Fruit fly (Drosophila melanogaster) whole organism, embryonic: ENCODE measurements around the gene CG7685.
A peak's percentile ranks its signal among the peaks of the same experiment; 100 is the strongest.

Source experiments
- Atf-2 ChIP-seq: fragments of 200-800 bp; sonication (Bioruptor generic); optimal IDR thresholded peaks from 2 replicates; lab custom pipeline; 2016; ENCODE audit warnings: missing biosample characterization, missing genetic modification characterization
- Bdp1 ChIP-seq: fragments of 200-800 bp; sonication (Bioruptor generic); optimal IDR thresholded peaks from 3 replicates; lab custom pipeline; 2016; ENCODE audit warnings: missing biosample characterization, missing genetic modification characterization
- Blimp-1 ChIP-seq: fragments of 200-800 bp; sonication (Bioruptor generic); optimal IDR thresholded peaks from 3 replicates; lab custom pipeline; 2018; ENCODE audit warnings: missing biosample characterization, missing genetic modification characterization, mild to moderate bottlenecking, moderate library complexity, missing genetic modification reagents
- CG10267 ChIP-seq: fragments of 200-800 bp; sonication (Bioruptor generic); optimal IDR thresholded peaks from 2 replicates; lab custom pipeline; 2018; ENCODE audit warnings: missing biosample characterization, mild to moderate bottlenecking, missing genetic modification characterization, moderate library complexity
- CG10321 ChIP-seq: fragments of 200-800 bp; sonication (Bioruptor generic); IDR thresholded peaks from 2 replicates; pipeline ENCODE4 v1.3.6; 2022; ENCODE audit warnings: missing biosample characterization, missing genetic modification characterization
- CG10654 ChIP-seq: fragments of 200-800 bp; sonication (Bioruptor generic); optimal IDR thresholded peaks from 2 replicates; lab custom pipeline; 2016; ENCODE audit warnings: missing biosample characterization, missing genetic modification characterization
- CG10959 ChIP-seq: fragments of 200-800 bp; sonication (Bioruptor generic); IDR thresholded peaks from 2 replicates; pipeline ENCODE4 v1.3.6; 2022; ENCODE audit warnings: missing biosample characterization, missing genetic modification characterization
- CG12299 ChIP-seq: fragments of 200-800 bp; sonication (Bioruptor generic); optimal IDR thresholded peaks from 2 replicates; lab custom pipeline; 2018; ENCODE audit warnings: missing biosample characterization, mild to moderate bottlenecking, missing genetic modification characterization
- CG12744 ChIP-seq: fragments of 200-800 bp; sonication (Bioruptor generic); optimal IDR thresholded peaks from 2 replicates; lab custom pipeline; 2016; ENCODE audit warnings: missing biosample characterization, missing genetic modification characterization
- CG13624 ChIP-seq: fragments of 200-800 bp; sonication (Bioruptor generic); optimal IDR thresholded peaks from 2 replicates; lab custom pipeline; 2016; ENCODE audit warnings: missing biosample characterization, missing genetic modification characterization
- CG15011 ChIP-seq: fragments of 200-800 bp; sonication (Bioruptor generic); optimal IDR thresholded peaks from 3 replicates; lab custom pipeline; 2018; ENCODE audit warnings: missing biosample characterization, mild to moderate bottlenecking, missing genetic modification characterization
- CG16813 ChIP-seq: fragments of 200-800 bp; sonication (Bioruptor generic); IDR thresholded peaks from 3 replicates; pipeline ENCODE4 v1.3.6; 2022; ENCODE audit warnings: missing biosample characterization, missing genetic modification characterization; ENCODE audit not compliant: partially characterized antibody
- CG17568 ChIP-seq: fragments of 200-800 bp; sonication (Bioruptor generic); optimal IDR thresholded peaks from 2 replicates; lab custom pipeline; 2018; ENCODE audit warnings: missing biosample characterization, mild to moderate bottlenecking, missing genetic modification characterization, moderate library complexity
- CG17802 ChIP-seq: fragments of 200-800 bp; sonication (Bioruptor generic); optimal IDR thresholded peaks from 2 replicates; lab custom pipeline; 2018; ENCODE audit warnings: missing biosample characterization, mild to moderate bottlenecking, missing genetic modification characterization, moderate library complexity
- CG18011 ChIP-seq: fragments of 200-800 bp; sonication (Bioruptor generic); optimal IDR thresholded peaks from 2 replicates; lab custom pipeline; 2017; ENCODE audit warnings: missing biosample characterization, missing genetic modification characterization, mild to moderate bottlenecking, moderate library complexity, missing genotype
- CG18599 ChIP-seq: fragments of 200-800 bp; sonication (Bioruptor generic); optimal IDR thresholded peaks from 3 replicates; lab custom pipeline; 2017; ENCODE audit warnings: missing biosample characterization, missing genetic modification characterization, mild to moderate bottlenecking, moderate library complexity, missing genetic modification reagents
- CG18619 ChIP-seq: fragments of 200-800 bp; sonication (Bioruptor generic); optimal IDR thresholded peaks from 3 replicates; lab custom pipeline; 2017; ENCODE audit warnings: missing biosample characterization, mild to moderate bottlenecking, missing genetic modification characterization
- CG2129 ChIP-seq: fragments of 200-800 bp; sonication (Bioruptor generic); IDR thresholded peaks from 2 replicates; pipeline ENCODE4 v1.3.6; 2022; ENCODE audit warnings: missing biosample characterization, missing genetic modification characterization; ENCODE audit not compliant: partially characterized antibody
- CG31441 ChIP-seq: fragments of 200-800 bp; sonication (Bioruptor generic); IDR thresholded peaks from 2 replicates; pipeline ENCODE4 v1.3.6; 2022; ENCODE audit warnings: missing biosample characterization, missing genetic modification characterization
- CG34422 ChIP-seq: fragments of 200-800 bp; sonication (Bioruptor generic); IDR thresholded peaks from 3 replicates; pipeline ENCODE4 v1.3.6; 2022; ENCODE audit warnings: missing biosample characterization, missing genetic modification characterization
- CG4282 ChIP-seq: fragments of 200-800 bp; sonication (Bioruptor generic); optimal IDR thresholded peaks from 2 replicates; lab custom pipeline; 2016; ENCODE audit warnings: missing biosample characterization, missing genetic modification characterization
- CG4730 ChIP-seq: fragments of 200-800 bp; sonication (Bioruptor generic); IDR thresholded peaks from 2 replicates; pipeline ENCODE4 v1.3.6; 2022; ENCODE audit warnings: missing biosample characterization, missing genetic modification characterization
- CG6791 ChIP-seq: fragments of 200-800 bp; sonication (Bioruptor generic); IDR thresholded peaks from 3 replicates; pipeline ENCODE4 v1.3.6; 2022; ENCODE audit warnings: missing biosample characterization, missing genetic modification characterization; ENCODE audit not compliant: partially characterized antibody
- CG6854 ChIP-seq: fragments of 200-800 bp; sonication (Bioruptor generic); optimal IDR thresholded peaks from 3 replicates; lab custom pipeline; 2017; ENCODE audit warnings: missing biosample characterization, mild to moderate bottlenecking, missing genetic modification characterization
- CG9609 ChIP-seq: fragments of 200-800 bp; sonication (Bioruptor generic); optimal IDR thresholded peaks from 3 replicates; lab custom pipeline; 2016; ENCODE audit warnings: missing biosample characterization, missing genetic modification characterization
- Camta ChIP-seq: fragments of 200-800 bp; sonication (Bioruptor generic); optimal IDR thresholded peaks from 2 replicates; lab custom pipeline; 2016; ENCODE audit warnings: missing biosample characterization, missing genetic modification characterization
- Dip3 ChIP-seq: fragments of 200-800 bp; sonication (Bioruptor generic); optimal IDR thresholded peaks from 3 replicates; lab custom pipeline; 2016; ENCODE audit warnings: missing biosample characterization, missing genetic modification characterization
- Lhr ChIP-seq: fragments of 200-800 bp; sonication (Bioruptor generic); optimal IDR thresholded peaks from 3 replicates; lab custom pipeline; 2017; ENCODE audit warnings: mild to moderate bottlenecking, missing biosample characterization, missing genetic modification reagents, missing genetic modification characterization
- Mad ChIP-seq: fragments of 200-800 bp; sonication (Bioruptor generic); optimal IDR thresholded peaks from 2 replicates; lab custom pipeline; 2016; ENCODE audit warnings: missing biosample characterization, missing genetic modification characterization
- Pdp1 ChIP-seq, 2 experiments: fragments of 200-800 bp; sonication (Bioruptor generic); optimal IDR thresholded peaks; 3 replicates each; lab custom pipeline; 2016; ENCODE audit warnings: missing biosample characterization in 2 of 2, missing genetic modification characterization in 2 of 2, mild to moderate bottlenecking in 1 of 2, moderate library complexity in 1 of 2
- Stat92E ChIP-seq, 3 experiments: fragments of >200 bp in 2 of 3; fragments of 200-800 bp in 1 of 3; sonication (Bioruptor generic) in 1 of 3; optimal IDR thresholded peaks; 2 replicates each; lab custom pipeline; 2017 to 2019; ENCODE audit warnings: missing biosample characterization in 3 of 3, missing genetic modification characterization in 3 of 3, mild to moderate bottlenecking in 1 of 3, moderate library complexity in 1 of 3
- TFAM ChIP-seq: fragments of 200-800 bp; sonication (Bioruptor generic); optimal IDR thresholded peaks from 2 replicates; lab custom pipeline; 2017; ENCODE audit warnings: missing biosample characterization, missing genetic modification characterization, inconsistent platforms
- ap ChIP-seq: fragments of 200-800 bp; sonication (Bioruptor generic); IDR thresholded peaks from 2 replicates; pipeline ENCODE4 v1.3.6; 2022; ENCODE audit warnings: missing biosample characterization, missing genetic modification characterization
- ase ChIP-seq: fragments of 200-800 bp; sonication (Bioruptor generic); IDR thresholded peaks from 3 replicates; pipeline ENCODE4 v1.3.6; 2022; ENCODE audit warnings: missing biosample characterization, missing genetic modification characterization
- ash1 ChIP-seq: fragments of 200-800 bp; sonication (Bioruptor generic); optimal IDR thresholded peaks from 2 replicates; lab custom pipeline; 2018; ENCODE audit warnings: missing biosample characterization, mild to moderate bottlenecking, missing genetic modification characterization
- corto ChIP-seq: fragments of 200-800 bp; sonication (Bioruptor generic); optimal IDR thresholded peaks from 2 replicates; lab custom pipeline; 2016; ENCODE audit warnings: missing biosample characterization, mild to moderate bottlenecking, missing genetic modification characterization, moderate library complexity
- dan ChIP-seq: fragments of 200-800 bp; sonication (Bioruptor generic); IDR thresholded peaks from 2 replicates; pipeline ENCODE4 v1.3.6; 2022; ENCODE audit warnings: missing biosample characterization, missing genetic modification characterization
- ems ChIP-seq: fragments of 200-800 bp; sonication (Bioruptor generic); optimal IDR thresholded peaks from 3 replicates; lab custom pipeline; 2016; ENCODE audit warnings: missing biosample characterization, missing genetic modification characterization
- fd64A ChIP-seq: fragments of 200-800 bp; sonication (Bioruptor generic); optimal IDR thresholded peaks from 3 replicates; lab custom pipeline; 2018; ENCODE audit warnings: missing biosample characterization, mild to moderate bottlenecking, missing genetic modification characterization
- grau ChIP-seq: fragments of 200-800 bp; optimal IDR thresholded peaks from 3 replicates; lab custom pipeline; 2019; ENCODE audit warnings: missing biosample characterization, mild to moderate bottlenecking, missing genetic modification characterization, moderate library complexity
- klu ChIP-seq: fragments of 200-800 bp; sonication (Bioruptor generic); IDR thresholded peaks from 2 replicates; pipeline ENCODE4 v1.3.6; 2022; ENCODE audit warnings: missing biosample characterization, missing genetic modification characterization
- luna ChIP-seq: fragments of 200-800 bp; sonication (Bioruptor generic); optimal IDR thresholded peaks from 2 replicates; lab custom pipeline; 2016; ENCODE audit warnings: missing biosample characterization, missing genetic modification characterization
- nmo ChIP-seq: fragments of 200-800 bp; sonication (Bioruptor generic); optimal IDR thresholded peaks from 2 replicates; lab custom pipeline; 2018; ENCODE audit warnings: missing biosample characterization, mild to moderate bottlenecking, missing genetic modification characterization, moderate library complexity
- pan ChIP-seq, 4 experiments: fragments of >200 bp in 3 of 4; fragments of 200-800 bp in 1 of 4; sonication (Bioruptor generic) in 1 of 4; optimal IDR thresholded peaks in 3 of 4; IDR thresholded peaks in 1 of 4; 2 replicates each; pipeline versions ENCODE4 v1.3.6 to Lab custom; 2017 to 2022; ENCODE audit warnings: missing biosample characterization in 2 of 4, missing genetic modification characterization in 2 of 4, mixed read lengths in 1 of 4
- peb ChIP-seq: fragments of 200-800 bp; sonication (Bioruptor generic); IDR thresholded peaks from 2 replicates; pipeline ENCODE4 v1.3.6; 2022; ENCODE audit warnings: missing biosample characterization, missing genetic modification characterization
- phol ChIP-seq: fragments of 200-800 bp; sonication (Bioruptor generic); optimal IDR thresholded peaks from 3 replicates; lab custom pipeline; 2018; ENCODE audit warnings: missing biosample characterization, mild to moderate bottlenecking, missing genetic modification characterization, moderate library complexity
- slbo ChIP-seq: fragments of 200-800 bp; sonication (Bioruptor generic); IDR thresholded peaks from 2 replicates; pipeline ENCODE4 v1.3.6; 2022; ENCODE audit warnings: missing biosample characterization, missing genetic modification characterization
- sob ChIP-seq: fragments of 200-800 bp; sonication (Bioruptor generic); IDR thresholded peaks from 2 replicates; pipeline ENCODE4 v1.3.6; 2022; ENCODE audit warnings: missing biosample characterization, missing genetic modification characterization

Gene CG7685

DNA sequence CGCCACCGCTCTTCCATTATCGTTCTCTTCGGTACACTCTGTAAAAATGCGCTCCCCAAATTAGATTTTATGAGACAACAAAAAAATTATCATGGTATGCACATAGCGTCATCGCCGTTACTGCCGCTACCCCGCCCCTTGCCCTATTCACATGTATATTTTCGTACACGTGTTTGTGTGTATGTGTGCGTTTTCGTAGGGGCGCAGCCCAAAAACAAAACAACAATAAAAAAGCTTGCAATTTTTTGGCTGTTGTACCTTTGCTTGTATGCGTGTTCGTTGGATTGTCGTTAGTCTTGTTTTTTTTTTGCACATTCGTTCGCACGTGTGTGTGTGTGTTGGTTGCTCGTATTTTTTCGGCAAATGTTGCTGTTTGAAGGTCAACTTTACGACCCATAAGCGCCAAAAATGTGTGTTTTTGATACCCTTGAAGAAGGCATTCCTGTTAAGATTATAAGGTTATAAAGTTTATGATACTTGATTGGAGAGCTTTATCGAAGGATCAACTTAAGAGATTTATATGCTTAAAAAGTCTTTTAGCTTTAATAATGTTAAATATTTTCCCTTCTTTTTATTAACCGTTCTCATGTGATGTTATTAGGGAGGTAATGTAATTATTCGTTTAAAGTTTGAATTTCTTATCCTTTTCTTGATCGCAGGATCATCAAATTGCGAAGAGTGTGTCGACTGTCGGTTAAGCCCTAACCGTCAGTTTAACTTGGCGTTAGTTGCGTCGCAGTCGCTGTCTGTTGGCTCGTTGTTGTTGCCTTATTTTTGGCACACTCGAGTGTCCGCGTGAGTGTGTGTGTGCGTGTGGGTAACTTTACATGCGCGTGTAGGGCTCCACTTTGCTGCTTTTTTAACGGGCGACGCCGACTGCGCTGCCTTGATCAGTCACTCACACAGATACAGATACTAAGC is 43.6 kb downstream of the CG7685 start (continued):
- TF ChIP-seq phol (tag; lab: Kevin White, UChicago) (no peak), CG4730 (GFP tag; lab: Robert Waterston, UW) (no peak), CG10654 (no peak), Dip3 (GFP tag; lab: Kevin White, UChicago) (peak; percentile 89), CG10959 (GFP tag; lab: Robert Waterston, UW) (no peak), Lhr (GFP tag; lab: Kevin White, UChicago) (no peak), dan (GFP tag; lab: Robert Waterston, UW) (no peak), CG12299 (tag; lab: Kevin White, UChicago) (no peak), CG34422 (no peak), luna (no peak), CG18599 (GFP tag; lab: Kevin White, UChicago) (peak; percentile 66), CG13624 (peak; percentile 52), ash1 (GFP tag; lab: Kevin White, UChicago) (no peak), CG31441 (GFP tag; lab: Robert Waterston, UW) (no peak), CG10267 (tag; lab: Kevin White, UChicago) (no peak), klu (GFP tag; lab: Robert Waterston, UW) (no peak), nmo (GFP tag; lab: Kevin White, UChicago) (no peak), CG18011 (no peak), CG16813 (no peak), ase (GFP tag; lab: Robert Waterston, UW) (no peak), Pdp1 (GFP tag; optimal IDR thresholded peaks at IDR 0.05; lab: Kevin White, UChicago) (no peak), slbo (GFP tag; lab: Robert Waterston, UW) (0 out of 2 replicates have a peak, but pooled peaks have one; percentile 44), corto (GFP tag; lab: Kevin White, UChicago) (peak; percentile 93), CG10321 (GFP tag; lab: Robert Waterston, UW) (no peak), Blimp-1 (no peak), CG2129 (no peak), fd64A (GFP tag; lab: Kevin White, UChicago) (no peak), Mad (no peak), CG9609 (GFP tag; lab: Kevin White, UChicago) (no peak), Bdp1 (GFP tag; lab: Kevin White, UChicago) (no peak), TFAM (GFP tag; lab: Kevin White, UChicago) (no peak), sob (GFP tag; lab: Robert Waterston, UW) (no peak), CG6854 (no peak), CG18619 (GFP tag; lab: Kevin White, UChicago) (peak; percentile 16), CG4282 (GFP tag; lab: Kevin White, UChicago) (no peak), CG17568 (no peak), Camta (GFP tag; lab: Kevin White, UChicago) (no peak), ap (GFP tag; lab: Robert Waterston, UW) (no peak), Stat92E (GFP tag; optimal IDR thresholded peaks at IDR 0.05; lab: Kevin White, UChicago) (no peak), CG15011 (GFP tag; lab: Kevin White, UChicago) (peak; percentile 7), CG12744 (no peak), CG17802 (no peak), Atf-2 (peak; percentile 4), peb (GFP tag; lab: Robert Waterston, UW) (no peak), CG6791 (no peak), pan (optimal IDR thresholded peaks at IDR 0.05; lab: Kevin White, UChicago) (no peak), pan (GFP tag; optimal IDR thresholded peaks at IDR 0.05 in 1 of 2, IDR thresholded peaks at IDR 0.05 in 1 of 2) (no peak), ems (GFP tag; lab: Kevin White, UChicago) (no peak), grau (tag; lab: Kevin White, UChicago) (peak; percentile 67)
